Worm (Caenorhabditis elegans) whole organism, L2 larva: ENCODE data around the gene ndg-4.

Experiments used
- F13H6.1 ChIP-seq: sonication (generic microtip); optimal IDR thresholded peaks from 2 replicates; lab custom pipeline; 2016; ENCODE audit warnings: missing genetic modification characterization, missing compliant biosample characterization
- R02D3.7 ChIP-seq: fragments of 150-350 bp; optimal IDR thresholded peaks from 2 replicates; lab custom pipeline; 2014; ENCODE audit warnings: missing biosample characterization, missing genetic modification characterization
- Y55F3AM.14 ChIP-seq: fragments of 200-800 bp; sonication (Bioruptor generic); optimal IDR thresholded peaks from 2 replicates; lab custom pipeline; 2018; ENCODE audit warnings: mild to moderate bottlenecking, missing genetic modification characterization, missing compliant biosample characterization
- ZK546.5 ChIP-seq: sonication (generic microtip); optimal IDR thresholded peaks from 2 replicates; lab custom pipeline; 2017; ENCODE audit warnings: missing biosample characterization, missing genetic modification characterization
- alr-1 ChIP-seq: fragments of 150-350 bp; optimal IDR thresholded peaks from 2 replicates; lab custom pipeline; 2014; ENCODE audit warnings: missing biosample characterization, missing genetic modification characterization
- aly-2 ChIP-seq: fragments of 150-350 bp; optimal IDR thresholded peaks from 2 replicates; lab custom pipeline; 2014; ENCODE audit warnings: missing biosample characterization, missing genetic modification characterization
- ama-1 ChIP-seq: fragments of 150-350 bp; optimal IDR thresholded peaks from 2 replicates; lab custom pipeline; 2018; ENCODE audit warnings: inconsistent platforms
- blmp-1 ChIP-seq: sonication (generic microtip); optimal IDR thresholded peaks from 2 replicates; lab custom pipeline; 2017; ENCODE audit warnings: missing genetic modification characterization, mild to moderate bottlenecking, missing compliant biosample characterization, antibody characterized with exemption, moderate library complexity; ENCODE audit not compliant: insufficient read depth
- ceh-16 ChIP-seq: fragments of 150-350 bp; optimal IDR thresholded peaks from 2 replicates; lab custom pipeline; 2014; ENCODE audit warnings: missing biosample characterization, missing genetic modification characterization
- ceh-82 ChIP-seq: fragments of 150-350 bp; optimal IDR thresholded peaks from 2 replicates; lab custom pipeline; 2014; ENCODE audit warnings: missing biosample characterization, missing genetic modification characterization
- crh-2 ChIP-seq: sonication (generic microtip); optimal IDR thresholded peaks from 2 replicates; lab custom pipeline; 2017; ENCODE audit warnings: missing biosample characterization, missing genetic modification characterization
- dmd-4 ChIP-seq: sonication (generic microtip); optimal IDR thresholded peaks from 2 replicates; lab custom pipeline; 2017; ENCODE audit warnings: missing biosample characterization, missing genetic modification characterization
- egl-27 ChIP-seq: sonication (generic microtip); optimal IDR thresholded peaks from 3 replicates; lab custom pipeline; 2017; ENCODE audit warnings: missing biosample characterization, missing genetic modification reagents, missing genetic modification characterization
- elt-1 ChIP-seq: fragments of 150-350 bp; optimal IDR thresholded peaks from 2 replicates; lab custom pipeline; 2014; ENCODE audit warnings: missing biosample characterization, missing genetic modification characterization
- fos-1 ChIP-seq: fragments of 150-350 bp; optimal IDR thresholded peaks from 2 replicates; lab custom pipeline; 2014; ENCODE audit warnings: missing biosample characterization, missing genetic modification characterization
- lin-11 ChIP-seq: fragments of 150-350 bp; sonication (generic microtip); optimal IDR thresholded peaks from 2 replicates; lab custom pipeline; 2014; ENCODE audit warnings: missing biosample characterization, missing genetic modification characterization, inconsistent platforms, mixed read lengths
- lin-13 ChIP-seq: fragments of 150-350 bp; optimal IDR thresholded peaks from 2 replicates; lab custom pipeline; 2014; ENCODE audit warnings: missing biosample characterization, missing genetic modification reagents, missing genetic modification characterization
- lin-39 ChIP-seq: fragments of 150-350 bp; optimal IDR thresholded peaks from 2 replicates; lab custom pipeline; 2014; ENCODE audit warnings: missing biosample characterization, missing genetic modification reagents, missing genetic modification characterization
- mdl-1 ChIP-seq, 2 experiments: fragments of 150-350 bp in 1 of 2; sonication (generic microtip) in 1 of 2; optimal IDR thresholded peaks; 2 replicates each; lab custom pipeline; 2017; ENCODE audit warnings: missing biosample characterization in 2 of 2, missing genetic modification characterization in 2 of 2
- nhr-10 ChIP-seq: sonication (generic microtip); optimal IDR thresholded peaks from 2 replicates; lab custom pipeline; 2017; ENCODE audit warnings: missing biosample characterization, missing genetic modification characterization
- nhr-11 ChIP-seq: fragments of 150-350 bp; optimal IDR thresholded peaks from 2 replicates; lab custom pipeline; 2014; ENCODE audit warnings: missing biosample characterization, missing genetic modification characterization
- nhr-12 ChIP-seq: fragments of 150-350 bp; optimal IDR thresholded peaks from 2 replicates; lab custom pipeline; 2014; ENCODE audit warnings: missing biosample characterization, missing genetic modification characterization
- nhr-129 ChIP-seq: fragments of 150-350 bp; optimal IDR thresholded peaks from 2 replicates; lab custom pipeline; 2014; ENCODE audit warnings: missing biosample characterization, missing genetic modification characterization
- nhr-21 ChIP-seq: fragments of 150-350 bp; optimal IDR thresholded peaks from 2 replicates; lab custom pipeline; 2014; ENCODE audit warnings: missing biosample characterization, missing genetic modification characterization
- nhr-23 ChIP-seq: fragments of 150-350 bp; optimal IDR thresholded peaks from 2 replicates; lab custom pipeline; 2014; ENCODE audit warnings: missing biosample characterization, missing genetic modification reagents, missing genetic modification characterization
- nhr-237 ChIP-seq: fragments of 150-350 bp; optimal IDR thresholded peaks from 2 replicates; lab custom pipeline; 2014; ENCODE audit warnings: missing biosample characterization, missing genetic modification characterization
- nhr-25 ChIP-seq: fragments of 150-350 bp; sonication (generic microtip); optimal IDR thresholded peaks from 3 replicates; lab custom pipeline; 2014; ENCODE audit warnings: missing biosample characterization, missing genetic modification characterization
- nhr-6 ChIP-seq: fragments of 150-350 bp; optimal IDR thresholded peaks from 2 replicates; lab custom pipeline; 2014; ENCODE audit warnings: missing biosample characterization, missing genetic modification characterization
- peb-1 ChIP-seq: fragments of 150-350 bp; optimal IDR thresholded peaks from 2 replicates; lab custom pipeline; 2014; ENCODE audit warnings: missing biosample characterization, missing genetic modification characterization
- sem-4 ChIP-seq: fragments of 150-350 bp; optimal IDR thresholded peaks from 2 replicates; lab custom pipeline; 2014; ENCODE audit warnings: missing biosample characterization, missing genetic modification reagents, missing genetic modification characterization
- skn-1 ChIP-seq: sonication (generic microtip); optimal IDR thresholded peaks from 2 replicates; lab custom pipeline; 2017; ENCODE audit warnings: missing biosample characterization, missing genetic modification characterization
- sma-3 ChIP-seq: sonication (generic microtip); optimal IDR thresholded peaks from 2 replicates; lab custom pipeline; 2016; ENCODE audit warnings: missing genetic modification reagents, missing genetic modification characterization, missing compliant biosample characterization
- sma-9 ChIP-seq, 2 experiments: fragments of 150-350 bp in 1 of 2; sonication (generic microtip) in 1 of 2; optimal IDR thresholded peaks; 2 replicates each; lab custom pipeline; 2014 to 2016; ENCODE audit warnings: missing genetic modification characterization in 2 of 2, mild to moderate bottlenecking in 1 of 2, missing biosample characterization in 1 of 2, missing compliant biosample characterization in 1 of 2, missing genetic modification reagents in 1 of 2, moderate library complexity in 1 of 2
- snpc-4 ChIP-seq: fragments of 150-350 bp; optimal IDR thresholded peaks from 2 replicates; lab custom pipeline; 2014; ENCODE audit warnings: missing biosample characterization, missing genetic modification characterization
- unc-39 ChIP-seq: fragments of 150-350 bp; optimal IDR thresholded peaks from 2 replicates; lab custom pipeline; 2014; ENCODE audit warnings: missing biosample characterization, missing genetic modification characterization
- unc-55 ChIP-seq: fragments of 150-350 bp; sonication (generic microtip); optimal IDR thresholded peaks from 3 replicates; lab custom pipeline; 2014; ENCODE audit warnings: missing biosample characterization, missing genetic modification reagents, missing genetic modification characterization
- zag-1 ChIP-seq: fragments of 150-350 bp; optimal IDR thresholded peaks from 2 replicates; lab custom pipeline; 2014; ENCODE audit warnings: missing biosample characterization, missing genetic modification characterization
- ztf-1 ChIP-seq: fragments of 200-800 bp; sonication (Bioruptor generic); conservative IDR thresholded peaks from 2 replicates; pipeline ENCODE4 v1.3.6; 2022; ENCODE audit warnings: missing genetic modification characterization, missing compliant biosample characterization
- ztf-11 ChIP-seq: sonication (generic microtip); optimal IDR thresholded peaks from 2 replicates; lab custom pipeline; 2017; ENCODE audit warnings: missing biosample characterization, missing genetic modification characterization
- ztf-4 ChIP-seq: fragments of 150-350 bp; optimal IDR thresholded peaks from 2 replicates; lab custom pipeline; 2014; ENCODE audit warnings: missing biosample characterization, missing genetic modification characterization

ndg-4 gene

DNA sequence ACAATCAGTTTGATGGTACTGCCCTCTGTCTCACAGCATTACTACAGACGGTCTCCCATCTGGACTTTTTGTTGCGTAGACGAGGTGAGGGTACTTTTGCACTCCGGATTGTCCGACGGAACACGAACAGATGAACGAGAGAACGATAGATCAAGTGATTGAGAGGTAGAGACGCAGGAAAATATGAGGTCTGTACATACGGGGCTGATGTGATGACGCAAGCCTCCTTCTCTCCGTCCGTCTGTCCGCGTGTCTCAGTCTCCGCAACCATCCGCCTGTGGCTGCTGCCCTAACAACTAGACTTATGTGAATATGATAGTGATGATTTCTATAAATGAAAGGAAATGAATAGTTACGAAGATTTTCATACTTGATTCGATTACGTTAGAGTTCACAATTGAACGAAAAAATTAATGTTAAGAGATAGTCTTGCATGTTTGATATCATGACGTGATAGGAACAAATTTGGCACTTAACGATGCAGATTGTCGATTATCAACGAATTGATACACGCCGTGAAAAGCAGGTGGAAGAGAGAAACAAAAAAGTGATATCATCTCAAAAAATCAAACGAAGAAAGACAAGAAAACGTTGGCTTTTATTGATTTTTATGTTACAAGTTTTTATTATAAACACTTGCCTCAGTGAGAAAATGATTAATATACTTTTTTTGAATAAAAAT is 35.5 kb upstream of the ndg-4 start:
- TF ChIP-seq zag-1 (no peak), ZK546.5 (no peak), ztf-4 (no peak), peb-1 (tag; lab: Kevin White, UChicago) (no peak), nhr-129 (no peak), lin-13 (no peak), mdl-1 (tag; optimal IDR thresholded peaks at IDR 0.05; lab: Kevin White, UChicago) (peak in 1 of 2 experiments; percentile 56), crh-2 (tag; lab: Kevin White, UChicago) (peak; percentile 68), blmp-1 (tag; lab: Kevin White, UChicago) (no peak), ztf-11 (tag; lab: Kevin White, UChicago) (no peak), F13H6.1 (tag; lab: Kevin White, UChicago) (no peak), ztf-1 (GFP tag; lab: Robert Waterston, UW) (no peak), dmd-4 (tag; lab: Kevin White, UChicago) (no peak), nhr-6 (tag; lab: Kevin White, UChicago) (no peak), unc-39 (tag; lab: Kevin White, UChicago) (no peak), ceh-82 (tag; lab: Kevin White, UChicago) (no peak), nhr-11 (tag; lab: Kevin White, UChicago) (no peak), sma-3 (peak; percentile 38), skn-1 (no peak), snpc-4 (no peak), nhr-21 (tag; lab: Kevin White, UChicago) (peak; percentile 43), elt-1 (tag; lab: Kevin White, UChicago) (no peak), lin-39 (tag; lab: Kevin White, UChicago) (no peak), nhr-237 (tag; lab: Kevin White, UChicago) (no peak), sem-4 (tag; lab: Kevin White, UChicago) (no peak), nhr-12 (no peak), ama-1 (lab: Kevin White, UChicago) (no peak), sma-9 (GFP tag; optimal IDR thresholded peaks at IDR 0.05; lab: Kevin White, UChicago) (peak; percentile 66), sma-9 (tag; optimal IDR thresholded peaks at IDR 0.05; lab: Kevin White, UChicago) (no peak), ceh-16 (tag; lab: Kevin White, UChicago) (no peak), fos-1 (peak; percentile 89), alr-1 (tag; lab: Kevin White, UChicago) (no peak), nhr-25 (tag; lab: Kevin White, UChicago) (peak; percentile 43), R02D3.7 (tag; lab: Kevin White, UChicago) (no peak), Y55F3AM.14 (GFP tag; lab: Kevin White, UChicago) (no peak), lin-11 (tag; lab: Kevin White, UChicago) (no peak), nhr-23 (tag; lab: Kevin White, UChicago) (no peak)

DNA sequence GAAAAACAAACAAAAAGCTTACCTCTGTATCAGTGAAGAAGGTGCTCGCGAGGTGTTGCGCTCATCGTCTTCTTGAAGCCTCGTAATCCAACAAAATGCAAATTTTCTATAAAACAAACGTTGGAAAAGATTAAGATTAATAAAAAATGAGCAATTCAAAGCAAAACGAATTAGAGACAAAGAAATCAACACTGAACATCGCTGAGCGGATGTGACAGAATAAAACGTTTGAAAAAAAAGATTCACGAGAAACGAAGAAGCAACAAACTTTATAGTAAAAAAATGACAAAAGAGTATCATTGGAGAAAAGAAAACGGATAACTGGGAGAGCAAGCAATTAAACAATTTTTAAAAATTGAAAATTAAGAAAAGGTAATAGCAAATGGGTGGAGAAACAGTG is 31.8 kb upstream of the ndg-4 start, which contains the start of the genes C07G2.5 and atf-7:
TSS of gene C07G2.5 (minus strand) at position 101 of the 400 bp plus-strand sequence.
TSS of gene atf-7 (minus strand) at position 108 of the 400 bp plus-strand sequence.
- TF ChIP-seq aly-2 (tag; lab: Kevin White, UChicago) = no peak
- TF ChIP-seq egl-27 (tag; lab: Kevin White, UChicago) = no peak
- TF ChIP-seq ceh-16 (tag; lab: Kevin White, UChicago) = no peak
- TF ChIP-seq ZK546.5 = no peak
- TF ChIP-seq nhr-10 = no peak
- TF ChIP-seq ama-1 (lab: Kevin White, UChicago) = no peak
- TF ChIP-seq sma-9 (GFP tag; optimal IDR thresholded peaks at IDR 0.05; lab: Kevin White, UChicago) = no peak
- TF ChIP-seq sma-9 (tag; optimal IDR thresholded peaks at IDR 0.05; lab: Kevin White, UChicago) = no peak
- no peak for TF ChIP-seq R02D3.7 (tag; lab: Kevin White, UChicago)
- TF ChIP-seq unc-55 (GFP tag; lab: Kevin White, UChicago) = no peak
- no peak for TF ChIP-seq F13H6.1 (tag; lab: Kevin White, UChicago)
- no peak for TF ChIP-seq lin-11 (tag; lab: Kevin White, UChicago)
- no peak for TF ChIP-seq dmd-4 (tag; lab: Kevin White, UChicago)
- TF ChIP-seq ztf-1 (GFP tag; lab: Robert Waterston, UW) = no peak
- no peak for TF ChIP-seq alr-1 (tag; lab: Kevin White, UChicago)
- no peak for TF ChIP-seq nhr-11 (tag; lab: Kevin White, UChicago)
- no peak for TF ChIP-seq ceh-82 (tag; lab: Kevin White, UChicago)
